Worm (Caenorhabditis elegans): ENCODE results near the gene M60.6.
A peak's percentile ranks its signal among the peaks of the same experiment; 100 is the strongest.

The M60.6 gene

DNA sequence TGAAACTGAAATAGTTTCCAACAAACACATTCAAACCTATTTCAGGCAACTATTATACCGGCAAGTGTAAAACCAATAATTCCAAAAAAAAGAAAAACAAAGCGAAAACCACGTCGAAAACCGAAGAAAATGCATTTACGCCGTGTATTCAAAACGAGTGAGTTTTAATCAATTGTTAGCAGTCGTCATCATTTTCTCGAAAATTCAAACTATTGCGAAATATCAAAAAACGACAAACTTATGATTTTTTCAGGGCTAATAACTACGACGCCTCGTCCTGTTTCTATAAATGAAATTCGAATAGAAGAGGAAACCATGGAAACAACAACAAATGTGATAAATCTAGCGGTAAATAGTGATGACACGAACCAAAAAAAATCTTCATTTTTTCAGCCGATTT lies 33.9 kb upstream of the M60.6 start:
- TF ChIP-seq nhr-120 (GFP tag; IDR thresholded peaks at IDR 0.05) (no peak), cebp-1 (GFP tag; IDR thresholded peaks at IDR 0.05) (peak; percentile 91), cebp-1 (tag; optimal IDR thresholded peaks at IDR 0.05) (peak; percentile 97)

ce11 chrX:8285169-8285796 lies 33.0 kb upstream of the M60.6 start, which contains the start of the genes fis-2 and F13B9.2:
fis-2 (minus strand) TSS chrX:8285219.
F13B9.2 (plus strand) TSS chrX:8285683.
- no peak for TF ChIP-seq zim-3 (tag; optimal IDR thresholded peaks at IDR 0.05)
- no peak for TF ChIP-seq ceh-58 (GFP tag; IDR thresholded peaks at IDR 0.05)
- TF ChIP-seq hmg-20 (GFP tag; IDR thresholded peaks at IDR 0.05) = no peak
- TF ChIP-seq fkh-3 (tag; optimal IDR thresholded peaks at IDR 0.05) = no peak
- TF ChIP-seq nhr-179 (tag; optimal IDR thresholded peaks at IDR 0.05) = no peak
- TF ChIP-seq nfya-1 (tag; optimal IDR thresholded peaks at IDR 0.05; ENCODE audit: borderline replicate concordance, insufficient read depth) = no peak
- TF ChIP-seq lin-26 (GFP tag; IDR thresholded peaks at IDR 0.05) = no peak
- no peak for TF ChIP-seq ztf-3 (GFP tag; optimal IDR thresholded peaks at IDR 0.05)
- TF ChIP-seq T07F8.4 (tag; optimal IDR thresholded peaks at IDR 0.05) = no peak
- no peak for TF ChIP-seq hlh-26 (GFP tag; conservative IDR thresholded peaks at IDR 0.05)
- no peak for TF ChIP-seq cebp-1 (GFP tag; IDR thresholded peaks at IDR 0.05)
- TF ChIP-seq cebp-1 (tag; optimal IDR thresholded peaks at IDR 0.05) = no peak
- no peak for TF ChIP-seq xnd-1 (tag; optimal IDR thresholded peaks at IDR 0.05)
- TF ChIP-seq ceh-27 (GFP tag; optimal IDR thresholded peaks at IDR 0.05) = no peak
- no peak for TF ChIP-seq madf-6 (GFP tag; IDR thresholded peaks at IDR 0.05)
- no peak for TF ChIP-seq snpc-1.1 (tag; optimal IDR thresholded peaks at IDR 0.05; ENCODE audit: insufficient read depth)

DNA sequence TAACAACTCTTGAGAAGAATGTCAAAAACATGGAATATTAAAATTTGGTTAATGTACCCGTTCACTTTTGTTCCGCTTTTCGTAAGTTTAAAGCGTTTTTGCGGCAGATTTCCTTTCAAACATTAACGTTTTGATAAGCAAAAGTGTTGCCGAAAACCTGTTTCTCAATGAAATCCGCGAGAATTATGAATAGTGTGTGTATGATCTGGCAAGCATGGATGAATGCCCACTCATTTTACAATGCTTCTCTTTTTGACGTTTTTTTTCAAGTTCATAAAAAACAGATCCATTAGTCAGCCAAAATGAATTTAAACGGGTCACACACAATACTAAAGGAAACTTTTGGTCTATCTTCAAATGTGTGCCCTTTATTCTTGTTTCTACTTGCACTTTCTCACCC lies 31.7 kb upstream of the M60.6 start:
- TF ChIP-seq F33H1.4 (GFP tag; IDR thresholded peaks at IDR 0.05) (no peak), rec-8 (tag; optimal IDR thresholded peaks at IDR 0.05) (no peak), ama-1 (optimal IDR thresholded peaks at IDR 0.05) (no peak), ama-1 (GFP tag; optimal IDR thresholded peaks at IDR 0.05) (no peak), F55B11.4 (tag; optimal IDR thresholded peaks at IDR 0.05; ENCODE audit: borderline replicate concordance, insufficient read depth) (no peak), F10E7.11 (tag; optimal IDR thresholded peaks at IDR 0.05) (no peak), lin-35 (GFP tag; optimal IDR thresholded peaks at IDR 0.05) (no peak), unc-130 (GFP tag; optimal IDR thresholded peaks at IDR 0.05) (no peak), Y53G8AR.9 (GFP tag; conservative IDR thresholded peaks at IDR 0.05) (no peak)

DNA sequence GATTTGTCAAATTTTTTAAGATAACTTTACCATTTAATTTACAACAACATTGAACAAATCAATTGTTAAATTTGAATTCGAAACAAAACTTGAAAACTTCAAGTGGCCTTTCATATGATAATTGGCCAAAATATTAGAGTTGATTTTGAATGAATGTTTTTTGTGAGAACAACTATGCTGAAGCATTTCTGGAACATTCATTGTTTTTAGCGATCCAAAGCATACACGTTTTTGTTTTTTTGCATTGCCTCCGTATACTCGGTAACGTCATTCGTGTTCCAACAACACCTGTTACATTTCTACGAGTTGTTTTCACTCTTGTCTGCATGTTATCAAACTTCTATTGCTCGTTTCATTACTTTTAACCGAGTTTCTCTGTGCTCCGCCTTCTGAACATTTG lies 24.7 kb upstream of the M60.6 start:
- TF ChIP-seq F55B11.4 (tag; optimal IDR thresholded peaks at IDR 0.05; ENCODE audit: borderline replicate concordance, insufficient read depth) (no peak), ceh-79 (tag; optimal IDR thresholded peaks at IDR 0.05) (no peak), dpff-1 (tag; optimal IDR thresholded peaks at IDR 0.05) (no peak), ZK185.1 (tag; optimal IDR thresholded peaks at IDR 0.05; ENCODE audit: poor library complexity, severe bottlenecking) (no peak), pbrm-1 (GFP tag; IDR thresholded peaks at IDR 0.05) (no peak), tbp1 (GFP tag; optimal IDR thresholded peaks at IDR 0.05) (no peak), nfyb-1 (GFP tag; IDR thresholded peaks at IDR 0.05) (no peak), F22D6.2 (tag; optimal IDR thresholded peaks at IDR 0.05) (no peak)
